Worm (Caenorhabditis elegans): Measurements from ENCODE around the gene C34E7.3.

DNA sequence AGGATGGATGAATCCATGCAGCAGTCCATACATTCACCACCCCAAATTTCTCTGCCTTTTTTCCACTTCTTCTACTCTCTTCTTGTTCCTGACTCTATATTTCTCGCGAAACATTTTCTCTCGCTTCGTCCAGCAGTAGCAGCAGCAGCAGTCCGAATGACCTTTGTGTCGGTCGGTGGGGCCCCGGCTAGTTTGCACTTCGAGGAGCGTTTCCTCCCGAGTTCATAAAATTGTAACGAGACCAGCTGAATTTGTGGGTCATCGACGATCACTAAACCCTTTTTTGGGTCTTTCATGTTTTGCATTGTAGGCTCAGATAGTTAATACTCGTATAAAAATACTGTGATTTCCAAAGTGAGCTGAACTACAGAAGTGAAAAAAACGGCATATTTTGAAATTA, 26.3 kb upstream of the C34E7.3 start:
- no peak for TF ChIP-seq nhr-12 (tag; optimal IDR thresholded peaks at IDR 0.05)
- no peak for TF ChIP-seq nhr-28 (tag; optimal IDR thresholded peaks at IDR 0.05)
- no peak for TF ChIP-seq ceh-16 (tag; optimal IDR thresholded peaks at IDR 0.05)
- no peak for TF ChIP-seq fkh-10 (GFP tag; optimal IDR thresholded peaks at IDR 0.05)
- no peak for TF ChIP-seq nhr-237 (tag; optimal IDR thresholded peaks at IDR 0.05)
- no peak for TF ChIP-seq lin-15B (tag; optimal IDR thresholded peaks at IDR 0.05)
- TF ChIP-seq unc-62 (GFP tag; optimal IDR thresholded peaks at IDR 0.05) = no peak
- no peak for TF ChIP-seq nhr-76 (tag; optimal IDR thresholded peaks at IDR 0.05)
- TF ChIP-seq ama-1 (optimal IDR thresholded peaks at IDR 0.05) = no peak
- TF ChIP-seq fos-1 (tag; optimal IDR thresholded peaks at IDR 0.05) = no peak
